Fruit fly (Drosophila melanogaster) whole organism, embryonic: Measurements from ENCODE around the gene CG33679.

Source experiments
- Antp ChIP-seq: fragments of 200-800 bp; sonication (Bioruptor generic); optimal IDR thresholded peaks from 3 replicates; lab custom pipeline; 2016; ENCODE audit warnings: missing biosample characterization, missing genetic modification characterization
- B-H2 ChIP-seq: fragments of 200-800 bp; sonication (Bioruptor generic); optimal IDR thresholded peaks from 2 replicates; lab custom pipeline; 2018; ENCODE audit warnings: missing biosample characterization, mild to moderate bottlenecking, missing genetic modification characterization
- CG1024 ChIP-seq: fragments of 200-800 bp; sonication (Bioruptor generic); IDR thresholded peaks from 2 replicates; pipeline ENCODE4 v1.3.6; 2022; ENCODE audit warnings: missing biosample characterization, missing genetic modification characterization
- CG10267 ChIP-seq: fragments of 200-800 bp; sonication (Bioruptor generic); optimal IDR thresholded peaks from 2 replicates; lab custom pipeline; 2018; ENCODE audit warnings: missing biosample characterization, mild to moderate bottlenecking, missing genetic modification characterization, moderate library complexity
- CG11695 ChIP-seq: fragments of 200-800 bp; sonication (Bioruptor generic); IDR thresholded peaks from 3 replicates; pipeline ENCODE4 v1.3.6; 2022; ENCODE audit warnings: missing biosample characterization, missing genetic modification characterization
- CG12236 ChIP-seq: fragments of 200-800 bp; sonication (Bioruptor generic); optimal IDR thresholded peaks from 2 replicates; lab custom pipeline; 2016; ENCODE audit warnings: missing biosample characterization, missing genetic modification characterization
- CG12391 ChIP-seq: fragments of 200-800 bp; sonication (Bioruptor generic); optimal IDR thresholded peaks from 3 replicates; lab custom pipeline; 2018; ENCODE audit warnings: missing biosample characterization, mild to moderate bottlenecking, missing genetic modification characterization, moderate library complexity
- CG12744 ChIP-seq: fragments of 200-800 bp; sonication (Bioruptor generic); optimal IDR thresholded peaks from 2 replicates; lab custom pipeline; 2016; ENCODE audit warnings: missing biosample characterization, missing genetic modification characterization
- CG14710 ChIP-seq: fragments of 200-800 bp; sonication (Bioruptor generic); optimal IDR thresholded peaks from 3 replicates; lab custom pipeline; 2019; ENCODE audit warnings: missing biosample characterization, mild to moderate bottlenecking, missing genetic modification characterization, moderate library complexity
- CG14860 ChIP-seq: fragments of 200-800 bp; sonication (Bioruptor generic); IDR thresholded peaks from 3 replicates; pipeline ENCODE4 v1.3.6; 2022; ENCODE audit warnings: missing biosample characterization, missing genetic modification characterization; ENCODE audit not compliant: partially characterized antibody
- CG15479 ChIP-seq: fragments of 200-800 bp; sonication (Bioruptor generic); optimal IDR thresholded peaks from 3 replicates; lab custom pipeline; 2019; ENCODE audit warnings: missing biosample characterization, mild to moderate bottlenecking, missing genetic modification characterization, moderate library complexity
- CG17912 ChIP-seq: fragments of 200-800 bp; sonication (Bioruptor generic); optimal IDR thresholded peaks from 2 replicates; lab custom pipeline; 2018; ENCODE audit warnings: missing biosample characterization, mild to moderate bottlenecking, missing genetic modification characterization
- CG31224 ChIP-seq: fragments of 200-800 bp; sonication (Bioruptor generic); IDR thresholded peaks from 2 replicates; pipeline ENCODE4 v1.3.6; 2022; ENCODE audit warnings: missing biosample characterization, missing genetic modification characterization
- CG32767 ChIP-seq: fragments of 200-800 bp; sonication (Bioruptor generic); IDR thresholded peaks from 2 replicates; pipeline ENCODE4 v1.3.6; 2022; ENCODE audit warnings: missing biosample characterization, missing genetic modification characterization
- CG33213 ChIP-seq: fragments of 200-800 bp; sonication (Bioruptor generic); optimal IDR thresholded peaks from 3 replicates; lab custom pipeline; 2016; ENCODE audit warnings: missing biosample characterization, missing genetic modification characterization
- CG4360 ChIP-seq: fragments of 200-800 bp; sonication (Bioruptor generic); IDR thresholded peaks from 2 replicates; pipeline ENCODE4 v1.3.6; 2022; ENCODE audit warnings: missing biosample characterization, missing genetic modification characterization
- CG4730 ChIP-seq: fragments of 200-800 bp; sonication (Bioruptor generic); IDR thresholded peaks from 2 replicates; pipeline ENCODE4 v1.3.6; 2022; ENCODE audit warnings: missing biosample characterization, missing genetic modification characterization
- CG8281 ChIP-seq: fragments of 200-800 bp; sonication (Bioruptor generic); optimal IDR thresholded peaks from 2 replicates; lab custom pipeline; 2018; ENCODE audit warnings: missing biosample characterization, mild to moderate bottlenecking, missing genetic modification characterization, moderate library complexity
- CG9437 ChIP-seq: fragments of 200-800 bp; sonication (Bioruptor generic); optimal IDR thresholded peaks from 2 replicates; lab custom pipeline; 2018; ENCODE audit warnings: missing biosample characterization, mild to moderate bottlenecking, missing genetic modification characterization
- CG9609 ChIP-seq: fragments of 200-800 bp; sonication (Bioruptor generic); optimal IDR thresholded peaks from 3 replicates; lab custom pipeline; 2016; ENCODE audit warnings: missing biosample characterization, missing genetic modification characterization
- CG9876 ChIP-seq: fragments of 200-800 bp; sonication (Bioruptor generic); optimal IDR thresholded peaks from 2 replicates; lab custom pipeline; 2016; ENCODE audit warnings: missing biosample characterization, missing genetic modification characterization
- Dbx ChIP-seq: fragments of 200-800 bp; sonication (Bioruptor generic); IDR thresholded peaks from 3 replicates; pipeline ENCODE4 v1.3.6; 2022; ENCODE audit warnings: missing biosample characterization, missing genetic modification characterization
- Dref ChIP-seq: fragments of 200-800 bp; sonication (Bioruptor generic); IDR thresholded peaks from 2 replicates; pipeline ENCODE4 v1.3.6; 2022; ENCODE audit warnings: missing biosample characterization, missing genetic modification characterization
- E2f1 ChIP-seq: fragments of 200-800 bp; sonication (Bioruptor generic); IDR thresholded peaks from 2 replicates; pipeline ENCODE4 v1.3.6; 2022; ENCODE audit warnings: missing biosample characterization, missing genetic modification characterization
- GATAe ChIP-seq: fragments of 200-800 bp; sonication (Bioruptor generic); conservative IDR thresholded peaks from 2 replicates; pipeline ENCODE4 v1.3.6; 2022; ENCODE audit warnings: missing biosample characterization, missing genetic modification characterization
- HLH4C ChIP-seq: fragments of 200-800 bp; sonication (Bioruptor generic); IDR thresholded peaks from 3 replicates; pipeline ENCODE4 v1.3.6; 2022; ENCODE audit warnings: missing biosample characterization, missing genetic modification characterization; ENCODE audit not compliant: partially characterized antibody
- HLHmδ ChIP-seq: fragments of 200-800 bp; sonication (Bioruptor generic); optimal IDR thresholded peaks from 2 replicates; lab custom pipeline; 2018; ENCODE audit warnings: missing biosample characterization, mild to moderate bottlenecking, missing genetic modification characterization, moderate library complexity
- Hmx ChIP-seq: fragments of 200-800 bp; sonication (Bioruptor generic); optimal IDR thresholded peaks from 2 replicates; lab custom pipeline; 2016; ENCODE audit warnings: missing biosample characterization, missing genetic modification characterization
- Myb ChIP-seq: fragments of 200-800 bp; sonication (Bioruptor generic); optimal IDR thresholded peaks from 2 replicates; lab custom pipeline; 2016; ENCODE audit warnings: missing biosample characterization, missing genetic modification characterization
- Nf-YA ChIP-seq: fragments of 200-800 bp; sonication (Bioruptor generic); IDR thresholded peaks from 2 replicates; pipeline ENCODE4 v1.3.6; 2022; ENCODE audit warnings: missing biosample characterization, missing genetic modification characterization
- PHDP ChIP-seq: fragments of 200-800 bp; sonication (Bioruptor generic); optimal IDR thresholded peaks from 3 replicates; lab custom pipeline; 2018; ENCODE audit warnings: missing biosample characterization, mild to moderate bottlenecking, missing genetic modification characterization, moderate library complexity
- Pdp1 ChIP-seq, 2 experiments: fragments of 200-800 bp; sonication (Bioruptor generic); optimal IDR thresholded peaks; 3 replicates each; lab custom pipeline; 2016; ENCODE audit warnings: missing biosample characterization in 2 of 2, missing genetic modification characterization in 2 of 2, mild to moderate bottlenecking in 1 of 2, moderate library complexity in 1 of 2
- Rfx ChIP-seq: fragments of 200-800 bp; sonication (Bioruptor generic); IDR thresholded peaks from 2 replicates; pipeline ENCODE4 v1.3.6; 2022; ENCODE audit warnings: missing biosample characterization, missing genetic modification characterization
- Sox100B ChIP-seq: fragments of 200-800 bp; sonication (Bioruptor generic); optimal IDR thresholded peaks from 3 replicates; lab custom pipeline; 2018; ENCODE audit warnings: missing biosample characterization, mild to moderate bottlenecking, missing genetic modification characterization
- amos ChIP-seq: fragments of 200-800 bp; sonication (Bioruptor generic); IDR thresholded peaks from 2 replicates; pipeline ENCODE4 v1.3.6; 2022; ENCODE audit warnings: missing biosample characterization, missing genetic modification characterization; ENCODE audit not compliant: partially characterized antibody
- bigmax ChIP-seq: fragments of 200-800 bp; sonication (Bioruptor generic); optimal IDR thresholded peaks from 2 replicates; lab custom pipeline; 2018; ENCODE audit warnings: missing biosample characterization, mild to moderate bottlenecking, missing genetic modification characterization
- ci ChIP-seq: fragments of 200-800 bp; sonication (Bioruptor generic); IDR thresholded peaks from 3 replicates; pipeline ENCODE4 v1.3.6; 2022; ENCODE audit warnings: missing biosample characterization, missing genetic modification characterization
- crc ChIP-seq: fragments of 200-800 bp; sonication (Bioruptor generic); optimal IDR thresholded peaks from 2 replicates; lab custom pipeline; 2016; ENCODE audit warnings: missing biosample characterization, missing genetic modification characterization
- crp ChIP-seq, 2 experiments: fragments of 200-800 bp; sonication (Bioruptor generic); optimal IDR thresholded peaks; 2 replicates in 1 of 2; 3 replicates in 1 of 2; lab custom pipeline; 2017; ENCODE audit warnings: missing biosample characterization in 2 of 2, missing genetic modification characterization in 2 of 2, mild to moderate bottlenecking in 1 of 2, moderate library complexity in 1 of 2
- fu2 ChIP-seq: fragments of 200-800 bp; sonication (Bioruptor generic); optimal IDR thresholded peaks from 2 replicates; lab custom pipeline; 2016; ENCODE audit warnings: missing biosample characterization, missing genetic modification characterization
- gro ChIP-seq: fragments of 200-800 bp; sonication (Bioruptor generic); optimal IDR thresholded peaks from 2 replicates; lab custom pipeline; 2016; ENCODE audit warnings: missing biosample characterization, missing genetic modification characterization
- inv ChIP-seq: fragments of 200-800 bp; sonication (Bioruptor generic); IDR thresholded peaks from 2 replicates; pipeline ENCODE4 v1.3.6; 2022; ENCODE audit warnings: missing biosample characterization, missing genetic modification characterization; ENCODE audit not compliant: partially characterized antibody
- kay ChIP-seq: fragments of 200-800 bp; sonication (Bioruptor generic); optimal IDR thresholded peaks from 2 replicates; lab custom pipeline; 2016; ENCODE audit warnings: missing biosample characterization, missing genetic modification characterization
- lilli ChIP-seq: fragments of 200-800 bp; sonication (Bioruptor generic); optimal IDR thresholded peaks from 3 replicates; lab custom pipeline; 2016; ENCODE audit warnings: missing biosample characterization, missing genetic modification characterization
- lmd ChIP-seq: fragments of 200-800 bp; sonication (Bioruptor generic); IDR thresholded peaks from 2 replicates; pipeline ENCODE4 v1.3.6; 2022; ENCODE audit warnings: missing biosample characterization, missing genetic modification characterization
- nau ChIP-seq: fragments of 200-800 bp; sonication (Bioruptor generic); optimal IDR thresholded peaks from 3 replicates; lab custom pipeline; 2017; ENCODE audit warnings: missing biosample characterization, mild to moderate bottlenecking, missing genetic modification characterization, missing genetic modification reagents
- pzg ChIP-seq: fragments of 200-800 bp; sonication (Bioruptor generic); optimal IDR thresholded peaks from 3 replicates; lab custom pipeline; 2018; ENCODE audit warnings: missing biosample characterization, mild to moderate bottlenecking, missing genetic modification characterization, moderate library complexity
- rib ChIP-seq: fragments of 200-800 bp; sonication (Bioruptor generic); IDR thresholded peaks from 2 replicates; pipeline ENCODE4 v1.3.6; 2022; ENCODE audit warnings: missing biosample characterization, missing genetic modification characterization
- slbo ChIP-seq: fragments of 200-800 bp; sonication (Bioruptor generic); IDR thresholded peaks from 2 replicates; pipeline ENCODE4 v1.3.6; 2022; ENCODE audit warnings: missing biosample characterization, missing genetic modification characterization
- twi ChIP-seq: fragments of 200-800 bp; optimal IDR thresholded peaks from 2 replicates; lab custom pipeline; 2019; ENCODE audit warnings: missing biosample characterization, mild to moderate bottlenecking, missing genetic modification characterization, moderate library complexity
- unc-4 ChIP-seq: fragments of 200-800 bp; sonication (Bioruptor generic); IDR thresholded peaks from 2 replicates; pipeline ENCODE4 v1.3.6; 2022; ENCODE audit warnings: missing biosample characterization, missing genetic modification characterization; ENCODE audit not compliant: partially characterized antibody

The CG33679 gene

DNA sequence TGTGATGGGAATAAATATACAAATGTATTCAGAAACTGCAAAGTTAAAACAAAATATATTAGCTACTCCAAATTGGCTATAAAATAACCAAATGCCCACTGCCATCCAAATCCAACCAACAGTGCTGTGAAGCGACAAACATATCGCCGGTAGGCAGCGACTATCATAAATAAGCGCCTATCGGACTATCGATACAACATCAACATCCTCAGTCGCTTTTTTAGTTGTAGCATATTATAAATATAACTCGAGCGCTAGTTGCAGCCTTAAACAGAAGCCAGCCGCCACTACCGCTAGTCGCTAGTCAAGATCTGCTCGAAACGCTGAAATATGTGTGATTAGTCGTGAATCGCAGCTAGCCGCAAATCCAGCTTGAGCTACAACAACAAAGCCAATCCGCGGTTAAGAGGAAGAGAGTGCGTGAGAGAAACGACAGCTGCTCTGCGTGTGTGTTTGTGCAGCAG lies 18.8 kb upstream of the CG33679 start (continued):
- TF ChIP-seq CG31224 (GFP tag; lab: Robert Waterston, UW) (no peak), Dbx (GFP tag; lab: Robert Waterston, UW) (peak; percentile 58; the same call in 2 of the 3 replicates), CG33213 (GFP tag; lab: Kevin White, UChicago) (peak; percentile 39), PHDP (tag; lab: Kevin White, UChicago) (no peak), CG15479 (GFP tag; lab: Kevin White, UChicago) (peak; percentile 15), Sox100B (GFP tag; lab: Kevin White, UChicago) (no peak), CG17912 (GFP tag; lab: Kevin White, UChicago) (no peak), CG14710 (peak; percentile 25), lmd (GFP tag; lab: Robert Waterston, UW) (peak; percentile 22; the same call in 1 of the 2 replicates), fu2 (GFP tag; lab: Kevin White, UChicago) (no peak), Hmx (GFP tag; lab: Kevin White, UChicago) (no peak), HLH4C (GFP tag; lab: Robert Waterston, UW) (peak; percentile 84), pzg (GFP tag; lab: Kevin White, UChicago) (peak; percentile 74), kay (no peak), unc-4 (GFP tag; lab: Robert Waterston, UW) (peak; percentile 78), CG9437 (GFP tag; lab: Kevin White, UChicago) (peak; percentile 21), ci (no peak), Myb (peak; percentile 19), Pdp1 (GFP tag; optimal IDR thresholded peaks at IDR 0.05; lab: Kevin White, UChicago) (no peak), Nf-YA (GFP tag; lab: Robert Waterston, UW) (no peak), twi (no peak), crp (GFP tag; optimal IDR thresholded peaks at IDR 0.05; lab: Kevin White, UChicago) (peak in 1 of 2 experiments; percentile 36), CG12744 (no peak), CG32767 (0 out of 2 replicates have a peak, but pooled peaks have one; percentile 8), Rfx (no peak), CG8281 (tag; lab: Kevin White, UChicago) (no peak), slbo (GFP tag; lab: Robert Waterston, UW) (peak; percentile 79), Antp (GFP tag; lab: Kevin White, UChicago) (no peak), CG12236 (GFP tag; lab: Kevin White, UChicago) (no peak), CG1024 (GFP tag; lab: Robert Waterston, UW) (0 out of 2 replicates have a peak, but pooled peaks have one; percentile 9), CG10267 (peak; percentile 92), Dref (GFP tag; lab: Robert Waterston, UW) (peak; percentile 94), CG11695 (no peak), CG12391 (tag; lab: Kevin White, UChicago) (no peak), CG4730 (no peak), CG9609 (GFP tag; lab: Kevin White, UChicago) (peak; percentile 34), bigmax (peak; percentile 2), B-H2 (GFP tag; lab: Kevin White, UChicago) (peak; percentile 79), E2f1 (no peak), gro (no peak), lilli (GFP tag; lab: Kevin White, UChicago) (peak; percentile 44), CG4360 (GFP tag; lab: Robert Waterston, UW) (peak; percentile 92), rib (GFP tag; lab: Robert Waterston, UW) (no peak), HLHmδ (GFP tag; lab: Kevin White, UChicago) (no peak), GATAe (GFP tag; lab: Robert Waterston, UW) (no peak), amos (GFP tag; lab: Robert Waterston, UW) (peak; percentile 94), CG9876 (GFP tag; lab: Kevin White, UChicago) (no peak), inv (GFP tag; lab: Robert Waterston, UW) (peak; percentile 84), nau (no peak), CG14860 (peak; percentile 78), crc (GFP tag; lab: Kevin White, UChicago) (no peak)
